Fruit fly (Drosophila melanogaster): ENCODE data around the gene LManII.

LManII gene

DNA sequence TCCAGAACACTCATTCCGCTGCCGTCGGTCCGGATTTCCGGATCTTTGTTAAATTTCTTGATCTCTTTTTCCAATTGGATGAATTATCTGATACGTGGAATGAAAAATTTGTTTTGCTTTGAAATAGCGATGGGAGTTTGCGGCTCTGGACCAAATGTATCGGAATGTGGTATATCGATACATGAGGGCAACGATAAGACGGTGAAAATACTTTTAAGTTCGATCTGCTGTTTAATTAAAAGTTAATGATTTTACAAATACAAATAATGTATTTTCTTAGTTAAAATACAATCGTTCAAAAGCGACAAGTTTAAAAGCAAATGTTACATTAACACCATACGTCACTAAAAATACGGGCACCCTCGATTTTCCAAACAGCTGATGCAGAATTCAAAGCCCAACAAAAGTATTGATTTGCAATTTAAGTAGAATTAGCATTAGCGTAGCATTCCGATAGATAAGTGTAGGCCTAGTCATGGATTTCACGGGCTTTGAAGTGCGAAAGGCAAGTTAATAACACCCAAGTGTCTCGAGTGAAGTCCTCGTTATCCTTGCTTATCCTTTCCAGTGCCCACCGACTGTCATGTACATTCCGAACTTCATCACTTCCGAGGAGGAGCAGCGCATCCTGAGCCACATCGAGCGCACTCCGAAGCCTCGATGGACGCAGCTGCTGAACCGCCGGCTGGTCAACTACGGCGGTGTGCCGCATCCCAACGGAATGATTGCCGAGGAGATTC, 31.2 kb downstream of the LManII start, which contains the start of the genes Cog4 and CG6144 (continued):
- TF ChIP-seq CG12236 (GFP tag; optimal IDR thresholded peaks at IDR 0.05) (no peak), CG9932 (GFP tag; IDR thresholded peaks at IDR 0.05) (peak; percentile 80), CG32772 (GFP tag; IDR thresholded peaks at IDR 0.05) (0 out of 2 replicates have a peak, but pooled peaks have one; percentile 12), CG3281 (GFP tag; optimal IDR thresholded peaks at IDR 0.05) (no peak), CG1832 (GFP tag; optimal IDR thresholded peaks at IDR 0.05) (no peak), sc (optimal IDR thresholded peaks at IDR 0.05) (no peak), sc (GFP tag; optimal IDR thresholded peaks at IDR 0.05) (no peak), Sin3A (optimal IDR thresholded peaks at IDR 0.05) (peak; percentile 64), nmo (GFP tag; optimal IDR thresholded peaks at IDR 0.05) (peak; percentile 83), Hr78 (GFP tag; optimal IDR thresholded peaks at IDR 0.05) (no peak), CG2199 (GFP tag; IDR thresholded peaks at IDR 0.05) (no peak), shn (GFP tag; optimal IDR thresholded peaks at IDR 0.05) (no peak), lola (GFP tag; optimal IDR thresholded peaks at IDR 0.05) (peak in 1 of 3 experiments; percentile 55), CG13123 (GFP tag; optimal IDR thresholded peaks at IDR 0.05) (no peak), odd (GFP tag; optimal IDR thresholded peaks at IDR 0.05) (no peak), kay (GFP tag; optimal IDR thresholded peaks at IDR 0.05) (peak; percentile 30), CG18599 (GFP tag; optimal IDR thresholded peaks at IDR 0.05) (no peak), ATbp (GFP tag; optimal IDR thresholded peaks at IDR 0.05) (no peak), CG2712 (tag; optimal IDR thresholded peaks at IDR 0.05) (no peak), tup (GFP tag; optimal IDR thresholded peaks at IDR 0.05) (no peak), Blimp-1 (GFP tag; optimal IDR thresholded peaks at IDR 0.05) (no peak), chn (GFP tag; optimal IDR thresholded peaks at IDR 0.05) (no peak), Drgx (GFP tag; IDR thresholded peaks at IDR 0.05) (no peak), CG30020 (tag; optimal IDR thresholded peaks at IDR 0.05) (peak; percentile 65), Antp (GFP tag; optimal IDR thresholded peaks at IDR 0.05) (no peak), HLH4C (GFP tag; IDR thresholded peaks at IDR 0.05; ENCODE audit: partially characterized antibody) (peak; percentile 79), tna (GFP tag; IDR thresholded peaks at IDR 0.05; ENCODE audit: partially characterized antibody) (peak; percentile 62), fd96Cb (tag; optimal IDR thresholded peaks at IDR 0.05) (no peak), ind (GFP tag; optimal IDR thresholded peaks at IDR 0.05) (no peak), Fer1 (GFP tag; optimal IDR thresholded peaks at IDR 0.05) (no peak), dpn (GFP tag; optimal IDR thresholded peaks at IDR 0.05) (peak; percentile 4 to 6), Atf-2 (GFP tag; optimal IDR thresholded peaks at IDR 0.05) (no peak), CG7963 (GFP tag; IDR thresholded peaks at IDR 0.05; ENCODE audit: partially characterized antibody) (0 out of 3 replicates have a peak, but pooled peaks have one; percentile 47), gsb-n (tag; optimal IDR thresholded peaks at IDR 0.05) (no peak), zen (tag; optimal IDR thresholded peaks at IDR 0.05) (no peak), gfzf (GFP tag; optimal IDR thresholded peaks at IDR 0.05) (peak; percentile 56), sna (GFP tag; IDR thresholded peaks at IDR 0.05; ENCODE audit: partially characterized antibody) (peak; percentile 84), CG6765 (GFP tag; optimal IDR thresholded peaks at IDR 0.05) (no peak), CG11504 (tag; optimal IDR thresholded peaks at IDR 0.05) (no peak), CG5180 (GFP tag; optimal IDR thresholded peaks at IDR 0.05) (no peak), CG2129 (GFP tag; IDR thresholded peaks at IDR 0.05; ENCODE audit: partially characterized antibody) (peak; percentile 63), bsh (GFP tag; optimal IDR thresholded peaks at IDR 0.05) (no peak), CG13287 (GFP tag; IDR thresholded peaks at IDR 0.05; ENCODE audit: partially characterized antibody) (peak; percentile 88), Atf3 (GFP tag; optimal IDR thresholded peaks at IDR 0.05) (no peak), Hey (tag; optimal IDR thresholded peaks at IDR 0.05) (no peak), CG4820 (GFP tag; optimal IDR thresholded peaks at IDR 0.05) (no peak), vvl (GFP tag; IDR thresholded peaks at IDR 0.05) (peak; percentile 44; the same call in 1 of the 2 replicates)

Measured in whole organism, embryonic.